Worm (Caenorhabditis elegans) whole organism, L1 larva: ENCODE data around the gene nkat-1.

Source experiments
- ces-1 ChIP-seq: fragments of 150-350 bp; optimal IDR thresholded peaks from 2 replicates; lab custom pipeline; 2014; ENCODE audit warnings: missing biosample characterization, missing genetic modification reagents, missing genetic modification characterization
- lin-35 ChIP-seq, 2 experiments: fragments of 150-350 bp; optimal IDR thresholded peaks; 2 replicates each; lab custom pipeline; 2014; ENCODE audit warnings: missing biosample characterization in 2 of 2, missing genetic modification characterization in 2 of 2, missing genetic modification reagents in 2 of 2
- nhr-28 ChIP-seq: fragments of 150-350 bp; optimal IDR thresholded peaks from 2 replicates; lab custom pipeline; 2014; ENCODE audit warnings: missing biosample characterization, missing genetic modification characterization
- swsn-7 ChIP-seq: sonication (generic microtip); optimal IDR thresholded peaks from 2 replicates; lab custom pipeline; 2016; ENCODE audit warnings: missing genetic modification characterization, missing compliant biosample characterization

DNA sequence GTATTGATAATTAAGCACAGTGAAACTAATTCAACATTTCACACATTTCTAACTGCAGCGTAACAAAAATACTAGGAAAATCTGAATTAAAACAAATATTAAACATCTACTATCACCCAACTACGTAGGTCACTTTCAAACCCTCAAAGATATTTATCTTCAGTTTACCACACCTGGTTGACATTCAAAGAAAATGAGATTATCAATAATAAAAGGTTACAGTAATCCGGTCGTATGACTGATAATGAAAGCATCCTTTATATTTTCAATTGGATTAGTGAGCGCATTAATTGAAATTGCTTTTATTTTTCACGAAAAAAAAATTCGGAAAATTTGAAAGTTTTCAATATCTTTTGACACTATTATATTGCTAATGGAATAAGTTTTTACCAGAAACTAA lies 42.6 kb upstream of the nkat-1 start:
- no peak for TF ChIP-seq lin-35 (GFP tag; optimal IDR thresholded peaks at IDR 0.05; lab: Kevin White, UChicago)
- TF ChIP-seq nhr-28 (tag; lab: Kevin White, UChicago), result no peak
- no peak for TF ChIP-seq swsn-7 (tag; lab: Kevin White, UChicago)
- TF ChIP-seq ces-1 (GFP tag; lab: Kevin White, UChicago), result no peak
